Worm (Caenorhabditis elegans) whole organism, late embryonic: ENCODE data around the gene C26B2.2.

ENCODE experiments used
- F13H6.1 ChIP-seq: sonication (generic microtip); optimal IDR thresholded peaks from 2 replicates; lab custom pipeline; 2016; ENCODE audit warnings: missing genetic modification characterization, missing compliant biosample characterization
- ama-1 ChIP-seq: fragments of 150-350 bp; optimal IDR thresholded peaks from 2 replicates; lab custom pipeline; 2014
- ceh-18 ChIP-seq: sonication (generic microtip); optimal IDR thresholded peaks from 2 replicates; lab custom pipeline; 2016; ENCODE audit warnings: missing genetic modification characterization, missing compliant biosample characterization
- ceh-24 ChIP-seq: sonication (generic microtip); optimal IDR thresholded peaks from 2 replicates; lab custom pipeline; 2016; ENCODE audit warnings: mild to moderate bottlenecking, missing genetic modification characterization, missing compliant biosample characterization
- ceh-48 ChIP-seq: sonication (generic microtip); optimal IDR thresholded peaks from 2 replicates; lab custom pipeline; 2016; ENCODE audit warnings: missing genetic modification characterization, inconsistent platforms, missing compliant biosample characterization
- dmd-4 ChIP-seq: sonication (generic microtip); optimal IDR thresholded peaks from 2 replicates; lab custom pipeline; 2016; ENCODE audit warnings: borderline replicate concordance, missing genetic modification characterization, missing compliant biosample characterization
- elt-4 ChIP-seq: sonication (generic microtip); optimal IDR thresholded peaks from 2 replicates; lab custom pipeline; 2016; ENCODE audit warnings: missing genetic modification characterization, missing compliant biosample characterization
- eyg-1 ChIP-seq: sonication (generic microtip); optimal IDR thresholded peaks from 2 replicates; lab custom pipeline; 2016; ENCODE audit warnings: missing genotype, missing genetic modification characterization, missing compliant biosample characterization
- fkh-10 ChIP-seq: fragments of 150-350 bp; optimal IDR thresholded peaks from 2 replicates; lab custom pipeline; 2014; ENCODE audit warnings: missing biosample characterization, missing genetic modification reagents, missing genetic modification characterization
- pag-3 ChIP-seq: sonication (generic microtip); optimal IDR thresholded peaks from 2 replicates; lab custom pipeline; 2016; ENCODE audit warnings: missing compliant biosample characterization, missing genetic modification characterization, borderline replicate concordance
- sox-4 ChIP-seq: sonication (generic microtip); optimal IDR thresholded peaks from 2 replicates; lab custom pipeline; 2017; ENCODE audit warnings: mild to moderate bottlenecking, missing genetic modification characterization, inconsistent platforms, missing compliant biosample characterization
- tbx-2 ChIP-seq: sonication (generic microtip); optimal IDR thresholded peaks from 2 replicates; lab custom pipeline; 2016; ENCODE audit warnings: missing genetic modification characterization, missing compliant biosample characterization
- ttx-3 ChIP-seq: sonication (generic microtip); optimal IDR thresholded peaks from 2 replicates; lab custom pipeline; 2016; ENCODE audit warnings: missing genetic modification reagents, missing genetic modification characterization, missing compliant biosample characterization

- TF ChIP-seq ceh-48 (tag; lab: Kevin White, UChicago) (no peak), pag-3 (tag; lab: Kevin White, UChicago) (no peak), ama-1 (lab: Kevin White, UChicago) (no peak), ceh-24 (tag; lab: Kevin White, UChicago) (no peak), F13H6.1 (tag; lab: Kevin White, UChicago) (no peak), sox-4 (no peak), ceh-18 (no peak), dmd-4 (tag; lab: Kevin White, UChicago) (no peak), ttx-3 (tag; lab: Kevin White, UChicago) (no peak), fkh-10 (no peak), elt-4 (tag; lab: Kevin White, UChicago) (no peak), eyg-1 (tag; lab: Kevin White, UChicago) (no peak), tbx-2 (no peak)
Observed at ce11 chrIV:8009374-8009773, 12.5 kb downstream of the C26B2.2 start.
